Worm (Caenorhabditis elegans) whole organism, L2 larva: ENCODE results near the gene nhr-117.

ENCODE experiments used
- ceh-16 ChIP-seq: fragments of 150-350 bp; optimal IDR thresholded peaks from 2 replicates; lab custom pipeline; 2014; ENCODE audit warnings: missing biosample characterization, missing genetic modification characterization
- egl-27 ChIP-seq: sonication (generic microtip); optimal IDR thresholded peaks from 3 replicates; lab custom pipeline; 2017; ENCODE audit warnings: missing biosample characterization, missing genetic modification reagents, missing genetic modification characterization
- nhr-129 ChIP-seq: fragments of 150-350 bp; optimal IDR thresholded peaks from 2 replicates; lab custom pipeline; 2014; ENCODE audit warnings: missing biosample characterization, missing genetic modification characterization

- TF ChIP-seq nhr-129 (tag; lab: Kevin White, UChicago): no peak
- no peak for TF ChIP-seq egl-27
- TF ChIP-seq ceh-16: no peak
Measured at ce11 chrV:1585411-1585810, 35.9 kb downstream of the nhr-117 start, which contains the start of gene F16B4.7.
